Worm (Caenorhabditis elegans): ENCODE measurements around the gene Y69A2AL.2.

Y69A2AL.2 gene

DNA sequence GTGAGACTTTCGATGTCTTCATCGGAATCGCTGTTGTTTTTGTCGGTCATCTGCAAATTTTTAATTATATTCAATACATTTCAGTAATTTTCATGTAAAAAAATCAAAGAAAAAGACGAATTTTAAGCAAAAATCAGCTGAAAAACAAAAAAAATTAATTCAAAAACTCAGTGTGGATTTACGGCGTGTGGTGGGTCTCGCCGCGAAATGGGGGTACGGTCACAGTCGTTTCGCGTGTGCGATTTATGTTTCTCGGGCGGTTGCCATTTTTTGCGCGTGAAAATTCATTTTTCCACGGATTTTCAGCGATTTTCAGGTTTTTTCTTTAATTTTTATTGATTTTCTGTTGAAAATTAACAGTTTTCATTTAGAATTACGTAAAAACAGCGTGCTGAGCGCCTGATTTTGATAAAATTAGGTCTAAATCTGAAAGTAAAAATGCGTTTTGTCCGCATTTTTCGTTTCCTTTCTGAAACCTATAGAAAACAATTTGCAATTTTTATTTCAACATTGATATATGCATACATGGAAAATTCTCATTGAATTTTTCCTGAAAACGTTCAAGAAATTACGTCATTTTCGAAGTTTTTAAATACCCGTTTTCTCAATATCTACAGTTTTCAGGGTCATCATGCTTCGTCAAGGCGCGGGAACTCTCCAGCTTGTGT lies 13.2 kb downstream of the Y69A2AL.2 start, which contains the start of the genes ccdc-12 and Y69A2AR.18 (continued):
- TF ChIP-seq nhr-11 (tag; optimal IDR thresholded peaks at IDR 0.05) (no peak), lin-13 (GFP tag; optimal IDR thresholded peaks at IDR 0.05) (peak; percentile 55), blmp-1 (tag; optimal IDR thresholded peaks at IDR 0.05) (no peak), efl-3 (GFP tag; optimal IDR thresholded peaks at IDR 0.05) (no peak), fos-1 (tag; optimal IDR thresholded peaks at IDR 0.05) (no peak), vab-15 (tag; optimal IDR thresholded peaks at IDR 0.05) (no peak), nhr-20 (tag; optimal IDR thresholded peaks at IDR 0.05) (peak; percentile 45), C34B4.2 (tag; optimal IDR thresholded peaks at IDR 0.05) (no peak), lin-35 (GFP tag; optimal IDR thresholded peaks at IDR 0.05) (peak; percentile 74 to 82), pqm-1 (tag; optimal IDR thresholded peaks at IDR 0.05) (no peak)

DNA sequence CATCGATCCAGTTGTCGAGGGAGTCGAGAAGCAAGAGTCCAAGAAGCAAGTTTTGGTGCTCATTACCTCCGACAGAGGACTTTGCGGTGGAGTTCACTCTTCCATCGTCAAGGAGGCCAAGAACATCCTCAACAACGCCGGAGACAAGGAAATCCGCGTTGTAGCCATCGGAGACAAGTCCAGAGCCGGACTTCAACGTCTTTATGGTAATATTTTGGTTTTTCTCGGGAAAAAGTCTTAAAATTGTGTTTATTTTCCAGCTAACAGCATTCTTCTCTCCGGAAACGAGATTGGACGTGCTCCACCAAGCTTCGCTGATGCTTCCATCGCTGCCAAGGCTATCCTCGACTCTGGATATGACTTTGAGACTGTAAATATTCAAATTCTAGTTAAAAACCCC lies 14.0 kb downstream of the Y69A2AL.2 start:
- TF ChIP-seq aly-2 (tag; optimal IDR thresholded peaks at IDR 0.05): no peak
- TF ChIP-seq nhr-76 (tag; optimal IDR thresholded peaks at IDR 0.05): no peak
- TF ChIP-seq snpc-4 (tag; optimal IDR thresholded peaks at IDR 0.05): no peak
- TF ChIP-seq mef-2 (tag; optimal IDR thresholded peaks at IDR 0.05): no peak
- TF ChIP-seq blmp-1 (tag; optimal IDR thresholded peaks at IDR 0.05): no peak
- no peak for TF ChIP-seq lin-35 (GFP tag; optimal IDR thresholded peaks at IDR 0.05)
- no peak for TF ChIP-seq ces-1 (GFP tag; optimal IDR thresholded peaks at IDR 0.05)
- peak; percentile 14 for TF ChIP-seq ceh-8 (GFP tag; optimal IDR thresholded peaks at IDR 0.05)

DNA sequence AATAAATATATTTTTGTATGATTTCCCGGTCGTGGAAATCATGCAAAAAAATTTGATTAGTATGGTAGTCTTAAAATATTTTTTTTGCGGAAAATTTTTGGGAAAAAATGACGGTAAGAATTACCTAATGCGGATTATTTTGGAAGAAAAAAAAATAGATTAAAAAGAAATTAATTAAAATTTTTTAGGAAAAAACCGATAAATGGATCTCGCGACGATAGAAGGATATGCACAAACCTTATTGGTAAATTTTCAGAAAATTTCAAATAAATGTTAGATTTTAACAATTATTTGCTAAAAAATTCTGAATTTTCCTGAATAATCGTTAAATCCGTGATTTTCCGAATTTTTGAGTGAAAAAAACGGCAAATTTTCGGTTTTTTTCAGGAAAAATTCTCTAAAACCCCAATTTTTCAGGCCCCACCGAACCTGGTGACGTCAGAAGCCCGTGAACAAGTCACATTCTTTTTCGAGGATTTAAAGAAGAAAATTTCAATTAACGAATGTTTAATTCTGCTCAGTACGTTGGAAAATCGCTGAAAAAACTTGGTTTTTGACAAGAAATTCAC lies 15.6 kb downstream of the Y69A2AL.2 start, which contains the start of gene Y69A2AR.16:
Gene Y69A2AR.16, plus strand, starts transcription at position 189 of the 569 bp plus-strand sequence.
- no peak for TF ChIP-seq sup-37 (GFP tag; optimal IDR thresholded peaks at IDR 0.05)
- no peak for TF ChIP-seq nhr-20 (tag; optimal IDR thresholded peaks at IDR 0.05)

DNA sequence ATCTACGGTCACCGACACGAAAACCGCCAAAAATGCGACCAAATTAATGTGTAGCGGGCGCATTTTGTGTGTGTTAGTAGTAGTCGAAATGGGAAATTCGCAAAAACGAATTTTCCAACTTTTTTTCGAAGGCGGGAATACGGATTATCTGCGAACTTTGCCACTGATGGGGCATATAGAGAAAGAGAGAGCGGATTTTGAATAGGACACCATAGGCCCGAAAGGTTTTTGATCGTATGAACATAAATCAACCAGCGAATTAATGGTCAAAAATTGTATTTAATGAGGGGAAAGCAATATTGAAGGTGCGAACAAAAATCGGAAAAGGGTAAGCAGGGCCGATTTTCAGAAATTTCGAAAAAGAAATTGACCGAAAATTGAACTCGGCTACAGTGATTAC lies 25.8 kb downstream of the Y69A2AL.2 start, which contains the start of gene Y69A2AR.22:
Gene Y69A2AR.22, minus strand, starts transcription at position 101 of the 400 bp plus-strand sequence.
- TF ChIP-seq nhr-20 (tag; optimal IDR thresholded peaks at IDR 0.05): no peak
- TF ChIP-seq nhr-28 (tag; optimal IDR thresholded peaks at IDR 0.05): no peak
- TF ChIP-seq swsn-7 (tag; optimal IDR thresholded peaks at IDR 0.05): no peak

DNA sequence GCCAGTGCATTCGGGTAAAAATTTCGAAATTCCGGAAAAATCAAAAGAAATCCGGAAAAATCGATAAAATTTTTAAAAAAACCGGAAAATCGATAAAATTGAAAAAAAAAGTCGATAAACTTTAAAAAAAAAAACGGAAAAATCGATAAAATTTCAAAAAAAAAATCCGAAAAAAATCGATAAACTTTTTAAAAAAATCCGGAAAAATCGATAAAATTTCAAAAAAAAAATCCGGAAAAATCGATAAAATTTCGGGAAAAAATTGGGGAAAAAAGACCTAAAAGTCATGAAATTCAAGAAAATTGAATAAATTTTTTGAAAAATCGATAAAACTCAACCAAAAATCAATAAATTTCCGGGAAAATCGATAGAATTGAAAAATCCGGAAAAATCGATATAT lies 44.8 kb downstream of the Y69A2AL.2 start:
- no peak for TF ChIP-seq unc-98 (GFP tag; IDR thresholded peaks at IDR 0.05)

DNA sequence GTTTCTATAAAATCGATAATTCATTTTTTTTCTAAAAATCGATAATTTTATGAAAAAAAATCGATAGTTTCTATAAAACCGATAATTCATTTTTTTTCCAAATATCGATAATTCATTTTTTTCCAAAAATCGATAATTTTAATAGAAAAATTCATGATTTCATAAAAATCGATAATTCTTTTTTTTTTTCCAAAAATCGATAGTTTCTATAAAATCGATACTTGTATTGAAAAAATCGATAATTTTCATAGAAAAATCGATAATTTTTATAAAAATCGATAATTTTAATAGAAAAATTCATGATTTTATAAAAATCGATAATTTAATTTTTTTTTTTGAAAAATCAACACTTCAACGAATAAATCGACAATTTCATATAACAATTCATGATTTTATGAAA lies 47.2 kb downstream of the Y69A2AL.2 start:
- TF ChIP-seq Y116A8C.19 (tag; optimal IDR thresholded peaks at IDR 0.05; ENCODE audit: borderline replicate concordance): no peak
- no peak for TF ChIP-seq C34B4.2 (tag; optimal IDR thresholded peaks at IDR 0.05)
- TF ChIP-seq jun-1 (tag; optimal IDR thresholded peaks at IDR 0.05): no peak
- no peak for TF ChIP-seq nhr-47 (tag; optimal IDR thresholded peaks at IDR 0.05)
- TF ChIP-seq swsn-7 (tag; optimal IDR thresholded peaks at IDR 0.05): no peak
- TF ChIP-seq hlh-4 (tag; optimal IDR thresholded peaks at IDR 0.05): no peak
- no peak for TF ChIP-seq fos-1 (tag; optimal IDR thresholded peaks at IDR 0.05)
- TF ChIP-seq nhr-20 (tag; optimal IDR thresholded peaks at IDR 0.05): no peak
- no peak for TF ChIP-seq lin-39 (tag; optimal IDR thresholded peaks at IDR 0.05)
- no peak for TF ChIP-seq ceh-88 (GFP tag; IDR thresholded peaks at IDR 0.05)
- TF ChIP-seq xbp-1 (tag; optimal IDR thresholded peaks at IDR 0.05): no peak
- TF ChIP-seq sptf-1 (tag; optimal IDR thresholded peaks at IDR 0.05): no peak
- no peak for TF ChIP-seq irx-1 (tag; optimal IDR thresholded peaks at IDR 0.05)

DNA sequence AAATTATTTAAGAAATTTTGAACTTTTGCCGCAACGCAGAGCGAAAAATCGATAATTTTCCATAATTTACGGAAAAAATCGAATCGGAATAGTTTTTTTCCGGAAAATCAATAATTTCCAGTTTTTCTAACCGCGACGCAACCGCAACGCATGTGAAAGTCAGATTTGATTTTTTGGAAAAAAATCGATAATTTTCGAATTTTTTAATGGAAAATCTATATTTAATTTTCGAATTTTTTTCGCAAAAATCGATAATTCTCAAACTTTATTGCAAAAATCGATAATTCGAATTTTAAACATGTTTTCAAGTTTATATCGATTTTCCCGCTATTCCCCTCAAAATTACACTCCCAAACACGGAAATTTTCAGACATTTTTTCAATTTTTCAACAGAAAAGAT lies 48.2 kb downstream of the Y69A2AL.2 start:
- TF ChIP-seq lin-13 (GFP tag; optimal IDR thresholded peaks at IDR 0.05): no peak
- no peak for TF ChIP-seq unc-30 (tag; optimal IDR thresholded peaks at IDR 0.05)
- no peak for TF ChIP-seq isw-1 (GFP tag; IDR thresholded peaks at IDR 0.05)
- no peak for TF ChIP-seq Y116A8C.19 (tag; optimal IDR thresholded peaks at IDR 0.05; ENCODE audit: borderline replicate concordance)
- no peak for TF ChIP-seq tlp-1 (tag; optimal IDR thresholded peaks at IDR 0.05)
- TF ChIP-seq nhr-85 (tag): no peak
- no peak for TF ChIP-seq tbx-2 (tag; optimal IDR thresholded peaks at IDR 0.05)
- TF ChIP-seq sup-37 (GFP tag; optimal IDR thresholded peaks at IDR 0.05): no peak
- TF ChIP-seq nhr-19 (GFP tag; conservative IDR thresholded peaks at IDR 0.05): no peak
- no peak for TF ChIP-seq fos-1 (tag; optimal IDR thresholded peaks at IDR 0.05)
- no peak for TF ChIP-seq C04F5.9 (tag; optimal IDR thresholded peaks at IDR 0.05)
- no peak for TF ChIP-seq nhr-90 (tag; optimal IDR thresholded peaks at IDR 0.05; ENCODE audit: poor library complexity)
- no peak for TF ChIP-seq fkh-8 (tag; optimal IDR thresholded peaks at IDR 0.05)
- no peak for TF ChIP-seq elt-2 (tag; optimal IDR thresholded peaks at IDR 0.05)
- no peak for TF ChIP-seq dpl-1 (GFP tag; optimal IDR thresholded peaks at IDR 0.05)
- TF ChIP-seq aha-1 (tag; optimal IDR thresholded peaks at IDR 0.05): no peak

All from whole organism, L1 larva.